Worm (Caenorhabditis elegans) whole organism, midembryonic: Measurements from ENCODE around the gene M05D6.5.

Source experiments
- T22C8.4 ChIP-seq: fragments of 200-800 bp; sonication (Bioruptor generic); IDR thresholded peaks from 2 replicates; pipeline ENCODE4 v1.3.6; 2022; ENCODE audit warnings: missing genetic modification characterization, missing compliant biosample characterization
- cog-1 ChIP-seq: sonication (generic microtip); optimal IDR thresholded peaks from 2 replicates; lab custom pipeline; 2016; ENCODE audit warnings: missing genetic modification characterization, missing compliant biosample characterization
- flt-1 ChIP-seq: fragments of 200-800 bp; sonication (Bioruptor generic); IDR thresholded peaks from 2 replicates; pipeline ENCODE4 v1.3.6; 2022; ENCODE audit warnings: missing genetic modification characterization, missing compliant biosample characterization
- klf-2 ChIP-seq: fragments of 200-800 bp; sonication (Bioruptor generic); conservative IDR thresholded peaks from 2 replicates; pipeline ENCODE4 v1.3.6; 2022; ENCODE audit warnings: missing genetic modification reagents, missing genetic modification characterization, missing compliant biosample characterization
- med-1 ChIP-seq: sonication (generic microtip); optimal IDR thresholded peaks from 2 replicates; lab custom pipeline; 2017; ENCODE audit warnings: missing genetic modification characterization, mild to moderate bottlenecking, missing compliant biosample characterization, antibody characterized with exemption, missing genetic modification reagents; ENCODE audit not compliant: insufficient read depth
- ref-1 ChIP-seq: fragments of 200-800 bp; sonication (Bioruptor generic); conservative IDR thresholded peaks from 2 replicates; pipeline ENCODE4 v1.3.6; 2022; ENCODE audit warnings: missing genetic modification reagents, missing genetic modification characterization, missing compliant biosample characterization
- tab-1 ChIP-seq: fragments of 200-800 bp; sonication (Bioruptor generic); IDR thresholded peaks from 2 replicates; pipeline ENCODE4 v1.3.6; 2022; ENCODE audit warnings: missing genetic modification characterization, missing compliant biosample characterization
- ztf-23 ChIP-seq: fragments of 200-800 bp; sonication (Bioruptor generic); IDR thresholded peaks from 2 replicates; pipeline ENCODE4 v1.3.6; 2022; ENCODE audit warnings: missing genetic modification reagents, missing genetic modification characterization, missing compliant biosample characterization
- ztf-29 ChIP-seq: fragments of 200-800 bp; sonication (Bioruptor generic); IDR thresholded peaks from 2 replicates; pipeline ENCODE4 v1.3.6; 2022; ENCODE audit warnings: missing genetic modification reagents, missing genetic modification characterization, missing compliant biosample characterization

Gene M05D6.5

ce11 chrII:8446731-8447130 is 35.3 kb downstream of the M05D6.5 start, which contains the start of gene cut-3:
Gene cut-3, minus strand, starts transcription at chrII:8446831.
- no peak for TF ChIP-seq ztf-29

- TF ChIP-seq ztf-29, result no peak
- no peak for TF ChIP-seq ztf-23
- no peak for TF ChIP-seq cog-1 (tag; lab: Kevin White, UChicago)
- TF ChIP-seq flt-1 (GFP tag; lab: Robert Waterston, UW), result no peak
Observed at ce11 chrII:8444007-8444406, 38.0 kb downstream of the M05D6.5 start, which contains the start of gene evl-20. Gene evl-20, plus strand, starts transcription at chrII:8444307.

ce11 chrII:8442717-8443223 is 39.2 kb downstream of the M05D6.5 start, which contains the start of gene eif-3.G:
Gene eif-3.G, plus strand, starts transcription at chrII:8442767.
- no peak for TF ChIP-seq ztf-23
- TF ChIP-seq T22C8.4 (GFP tag; lab: Robert Waterston, UW), result no peak
- TF ChIP-seq med-1 (GFP tag; lab: Kevin White, UChicago), result no peak
- no peak for TF ChIP-seq ztf-29
- TF ChIP-seq ref-1, result no peak
- TF ChIP-seq tab-1 (GFP tag; lab: Robert Waterston, UW), result no peak
- no peak for TF ChIP-seq klf-2 (GFP tag; lab: Robert Waterston, UW)
- TF ChIP-seq cog-1 (tag; lab: Kevin White, UChicago), result no peak

- TF ChIP-seq ztf-23 (no peak), cog-1 (tag; lab: Kevin White, UChicago) (no peak), flt-1 (GFP tag; lab: Robert Waterston, UW) (no peak), tab-1 (GFP tag; lab: Robert Waterston, UW) (no peak), ref-1 (no peak), ztf-29 (no peak; the same call in 1 of the 2 replicates), med-1 (GFP tag; lab: Kevin White, UChicago) (no peak), T22C8.4 (GFP tag; lab: Robert Waterston, UW) (no peak), klf-2 (GFP tag; lab: Robert Waterston, UW) (no peak)
Observed at ce11 chrII:8442176-8442575, 39.8 kb downstream of the M05D6.5 start.

- no peak for TF ChIP-seq ztf-23
- TF ChIP-seq klf-2 (GFP tag; lab: Robert Waterston, UW), result no peak
- no peak for TF ChIP-seq tab-1 (GFP tag; lab: Robert Waterston, UW)
- no peak for TF ChIP-seq T22C8.4 (GFP tag; lab: Robert Waterston, UW)
- TF ChIP-seq med-1 (GFP tag; lab: Kevin White, UChicago), result no peak
- TF ChIP-seq flt-1 (GFP tag; lab: Robert Waterston, UW), result no peak
- no peak for TF ChIP-seq ztf-29
- TF ChIP-seq ref-1, result no peak
- no peak for TF ChIP-seq cog-1 (tag; lab: Kevin White, UChicago)
Observed at ce11 chrII:8441519-8441918, 40.5 kb downstream of the M05D6.5 start.

- no peak for TF ChIP-seq T22C8.4 (GFP tag; lab: Robert Waterston, UW)
Observed at ce11 chrII:8440792-8441191, 41.2 kb downstream of the M05D6.5 start.

ce11 chrII:8440097-8440496 is 41.9 kb downstream of the M05D6.5 start:
- TF ChIP-seq ztf-23 (no peak), T22C8.4 (GFP tag; lab: Robert Waterston, UW) (no peak), tab-1 (GFP tag; lab: Robert Waterston, UW) (no peak), cog-1 (tag; lab: Kevin White, UChicago) (no peak), flt-1 (GFP tag; lab: Robert Waterston, UW) (no peak), ztf-29 (no peak), klf-2 (GFP tag; lab: Robert Waterston, UW) (no peak), med-1 (GFP tag; lab: Kevin White, UChicago) (no peak), ref-1 (no peak)

ce11 chrII:8438791-8439287 is 43.2 kb downstream of the M05D6.5 start, which contains the start of gene lips-10:
Gene lips-10, plus strand, starts transcription at chrII:8439168.
- TF ChIP-seq cog-1 (tag; lab: Kevin White, UChicago), result no peak
- TF ChIP-seq T22C8.4 (GFP tag; lab: Robert Waterston, UW), result no peak
- no peak for TF ChIP-seq tab-1 (GFP tag; lab: Robert Waterston, UW)
- no peak for TF ChIP-seq ref-1
- TF ChIP-seq flt-1 (GFP tag; lab: Robert Waterston, UW), result no peak
- no peak for TF ChIP-seq klf-2 (GFP tag; lab: Robert Waterston, UW)
- no peak for TF ChIP-seq ztf-23
- no peak for TF ChIP-seq ztf-29
- no peak for TF ChIP-seq med-1 (GFP tag; lab: Kevin White, UChicago)

ce11 chrII:8437035-8437434 is 45.0 kb downstream of the M05D6.5 start, which contains the start of gene acp-3:
Gene acp-3, minus strand, starts transcription at chrII:8437135.
- no peak for TF ChIP-seq tab-1 (GFP tag; lab: Robert Waterston, UW)
- TF ChIP-seq T22C8.4 (GFP tag; lab: Robert Waterston, UW), result no peak
- no peak for TF ChIP-seq med-1 (GFP tag; lab: Kevin White, UChicago)
- no peak for TF ChIP-seq flt-1 (GFP tag; lab: Robert Waterston, UW)
- no peak for TF ChIP-seq ztf-29
- TF ChIP-seq ref-1, result no peak
- TF ChIP-seq cog-1 (tag; lab: Kevin White, UChicago), result no peak
- no peak for TF ChIP-seq klf-2 (GFP tag; lab: Robert Waterston, UW)
- no peak for TF ChIP-seq ztf-23

- no peak for TF ChIP-seq ztf-23
- no peak for TF ChIP-seq tab-1 (GFP tag; lab: Robert Waterston, UW)
- TF ChIP-seq ztf-29, result no peak
- no peak for TF ChIP-seq klf-2 (GFP tag; lab: Robert Waterston, UW)
- no peak for TF ChIP-seq ref-1
- no peak for TF ChIP-seq cog-1 (tag; lab: Kevin White, UChicago)
- no peak for TF ChIP-seq med-1 (GFP tag; lab: Kevin White, UChicago)
- no peak for TF ChIP-seq T22C8.4 (GFP tag; lab: Robert Waterston, UW)
- no peak for TF ChIP-seq flt-1 (GFP tag; lab: Robert Waterston, UW)
Observed at ce11 chrII:8435005-8435404, 47.0 kb downstream of the M05D6.5 start, which contains the start of gene acp-4. Gene acp-4, minus strand, starts transcription at chrII:8435105.
